Fruit fly (Drosophila melanogaster) whole organism, embryonic: ENCODE data around the gene CG10252.

Source experiments
- Atf-2 ChIP-seq: fragments of 200-800 bp; sonication (Bioruptor generic); optimal IDR thresholded peaks from 2 replicates; lab custom pipeline; 2016; ENCODE audit warnings: missing biosample characterization, missing genetic modification characterization
- Atf3 ChIP-seq: fragments of 200-800 bp; sonication (Bioruptor generic); optimal IDR thresholded peaks from 3 replicates; lab custom pipeline; 2016; ENCODE audit warnings: missing biosample characterization, missing genetic modification characterization
- CG12391 ChIP-seq: fragments of 200-800 bp; sonication (Bioruptor generic); optimal IDR thresholded peaks from 3 replicates; lab custom pipeline; 2018; ENCODE audit warnings: missing biosample characterization, mild to moderate bottlenecking, missing genetic modification characterization, moderate library complexity
- CG13296 ChIP-seq: fragments of 200-800 bp; sonication (Bioruptor generic); optimal IDR thresholded peaks from 3 replicates; lab custom pipeline; 2018; ENCODE audit warnings: missing biosample characterization, mild to moderate bottlenecking, missing genetic modification characterization
- CG13424 ChIP-seq: fragments of 200-800 bp; sonication (Bioruptor generic); optimal IDR thresholded peaks from 2 replicates; lab custom pipeline; 2019; ENCODE audit warnings: missing biosample characterization, mild to moderate bottlenecking, missing genetic modification characterization, moderate library complexity
- CG13624 ChIP-seq: fragments of 200-800 bp; sonication (Bioruptor generic); optimal IDR thresholded peaks from 2 replicates; lab custom pipeline; 2016; ENCODE audit warnings: missing biosample characterization, missing genetic modification characterization
- CG14441 ChIP-seq: fragments of 200-800 bp; sonication (Bioruptor generic); IDR thresholded peaks from 2 replicates; pipeline ENCODE4 v1.3.6; 2022; ENCODE audit warnings: missing biosample characterization, missing genetic modification characterization
- CG15269 ChIP-seq: fragments of 200-800 bp; sonication (Bioruptor generic); optimal IDR thresholded peaks from 2 replicates; lab custom pipeline; 2018; ENCODE audit warnings: missing biosample characterization, mild to moderate bottlenecking, missing genetic modification characterization, moderate library complexity
- CG16815 ChIP-seq: fragments of 200-800 bp; sonication (Bioruptor generic); optimal IDR thresholded peaks from 3 replicates; lab custom pipeline; 2017; ENCODE audit warnings: missing biosample characterization, mild to moderate bottlenecking, missing genetic modification characterization
- CG17361 ChIP-seq: fragments of 200-800 bp; sonication (Bioruptor generic); IDR thresholded peaks from 3 replicates; pipeline ENCODE4 v1.3.6; 2022; ENCODE audit warnings: missing biosample characterization, missing genetic modification characterization
- CG17612 ChIP-seq: fragments of 200-800 bp; sonication (Bioruptor generic); IDR thresholded peaks from 2 replicates; pipeline ENCODE4 v1.3.6; 2022; ENCODE audit warnings: missing biosample characterization, missing genetic modification characterization
- CG2199 ChIP-seq: fragments of 200-800 bp; sonication (Bioruptor generic); IDR thresholded peaks from 3 replicates; pipeline ENCODE4 v1.3.6; 2022; ENCODE audit warnings: missing biosample characterization, missing genetic modification characterization
- CG2889 ChIP-seq: fragments of 200-800 bp; sonication (Bioruptor generic); IDR thresholded peaks from 3 replicates; pipeline ENCODE4 v1.3.6; 2022; ENCODE audit warnings: missing biosample characterization, missing genetic modification characterization
- CG32772 ChIP-seq: fragments of 200-800 bp; sonication (Bioruptor generic); IDR thresholded peaks from 2 replicates; pipeline ENCODE4 v1.3.6; 2022; ENCODE audit warnings: missing biosample characterization, missing genetic modification characterization
- CG4404 ChIP-seq: fragments of 200-800 bp; sonication (Bioruptor generic); IDR thresholded peaks from 2 replicates; pipeline ENCODE4 v1.3.6; 2022; ENCODE audit warnings: missing biosample characterization, missing genetic modification characterization
- CG6683 ChIP-seq: fragments of 200-800 bp; sonication (Bioruptor generic); optimal IDR thresholded peaks from 2 replicates; lab custom pipeline; 2017; ENCODE audit warnings: missing biosample characterization, mild to moderate bottlenecking, missing genetic modification characterization, missing genetic modification reagents
- CG7745 ChIP-seq: fragments of 200-800 bp; sonication (Bioruptor generic); optimal IDR thresholded peaks from 2 replicates; lab custom pipeline; 2018; ENCODE audit warnings: missing biosample characterization, mild to moderate bottlenecking, missing genetic modification characterization, moderate library complexity
- CG7963 ChIP-seq: fragments of 200-800 bp; sonication (Bioruptor generic); IDR thresholded peaks from 3 replicates; pipeline ENCODE4 v1.3.6; 2022; ENCODE audit warnings: missing biosample characterization, missing genetic modification characterization; ENCODE audit not compliant: partially characterized antibody
- CG9876 ChIP-seq: fragments of 200-800 bp; sonication (Bioruptor generic); optimal IDR thresholded peaks from 2 replicates; lab custom pipeline; 2016; ENCODE audit warnings: missing biosample characterization, missing genetic modification characterization
- Ets97D ChIP-seq: fragments of 200-800 bp; sonication (Bioruptor generic); optimal IDR thresholded peaks from 3 replicates; lab custom pipeline; 2016; ENCODE audit warnings: missing biosample characterization, missing genetic modification characterization
- H15 ChIP-seq: fragments of 200-800 bp; sonication (Bioruptor generic); IDR thresholded peaks from 3 replicates; pipeline ENCODE4 v1.3.6; 2022; ENCODE audit warnings: missing biosample characterization, missing genetic modification characterization
- HmgZ ChIP-seq: fragments of 200-800 bp; sonication (Bioruptor generic); optimal IDR thresholded peaks from 2 replicates; lab custom pipeline; 2018; ENCODE audit warnings: missing biosample characterization, mild to moderate bottlenecking, missing genetic modification characterization
- Hmr ChIP-seq: fragments of 200-800 bp; sonication (Bioruptor generic); optimal IDR thresholded peaks from 3 replicates; lab custom pipeline; 2017; ENCODE audit warnings: mild to moderate bottlenecking, missing biosample characterization, missing genetic modification reagents, missing genetic modification characterization
- Med ChIP-seq: fragments of 200-800 bp; sonication (Bioruptor generic); peaks from one replicate; lab custom pipeline; 2016; ENCODE audit warnings: missing biosample characterization, missing genetic modification characterization, mild to moderate bottlenecking, inconsistent platforms, moderate library complexity
- Nf-YB ChIP-seq: fragments of 200-800 bp; sonication (Bioruptor generic); optimal IDR thresholded peaks from 3 replicates; lab custom pipeline; 2019; ENCODE audit warnings: missing biosample characterization, mild to moderate bottlenecking, missing genetic modification characterization, moderate library complexity
- Oli ChIP-seq: fragments of 200-800 bp; sonication (Bioruptor generic); optimal IDR thresholded peaks from 2 replicates; lab custom pipeline; 2018; ENCODE audit warnings: missing biosample characterization, mild to moderate bottlenecking, missing genetic modification characterization, moderate library complexity
- Opbp ChIP-seq: fragments of 200-800 bp; sonication (Bioruptor generic); IDR thresholded peaks from 3 replicates; pipeline ENCODE4 v1.3.6; 2022; ENCODE audit warnings: missing biosample characterization, missing genetic modification characterization; ENCODE audit not compliant: partially characterized antibody
- Ptx1 ChIP-seq: fragments of 200-800 bp; sonication (Bioruptor generic); IDR thresholded peaks from 2 replicates; pipeline ENCODE4 v1.3.6; 2022; ENCODE audit warnings: missing biosample characterization, missing genetic modification characterization
- Spps ChIP-seq: fragments of 200-800 bp; sonication (Bioruptor generic); optimal IDR thresholded peaks from 2 replicates; lab custom pipeline; 2018; ENCODE audit warnings: missing biosample characterization, mild to moderate bottlenecking, missing genetic modification characterization
- Ssrp ChIP-seq: fragments of 200-800 bp; sonication (Bioruptor generic); optimal IDR thresholded peaks from 2 replicates; lab custom pipeline; 2018; ENCODE audit warnings: missing biosample characterization, mild to moderate bottlenecking, missing genetic modification characterization, moderate library complexity
- TFAM ChIP-seq: fragments of 200-800 bp; sonication (Bioruptor generic); optimal IDR thresholded peaks from 2 replicates; lab custom pipeline; 2017; ENCODE audit warnings: missing biosample characterization, missing genetic modification characterization, inconsistent platforms
- ab ChIP-seq: fragments of 200-800 bp; sonication (Bioruptor generic); optimal IDR thresholded peaks from 2 replicates; lab custom pipeline; 2016; ENCODE audit warnings: missing biosample characterization, missing genetic modification characterization
- ac ChIP-seq: fragments of 200-800 bp; sonication (Bioruptor generic); optimal IDR thresholded peaks from 3 replicates; lab custom pipeline; 2017; ENCODE audit warnings: missing biosample characterization, mild to moderate bottlenecking, missing genetic modification characterization
- aop ChIP-seq: fragments of 200-800 bp; sonication (Bioruptor generic); IDR thresholded peaks from 2 replicates; pipeline ENCODE4 v1.3.6; 2022; ENCODE audit warnings: missing biosample characterization, missing genetic modification characterization
- ara ChIP-seq: fragments of 200-800 bp; sonication (Bioruptor generic); IDR thresholded peaks from 2 replicates; pipeline ENCODE4 v1.3.6; 2022; ENCODE audit warnings: missing biosample characterization, missing genetic modification characterization
- az2 ChIP-seq: fragments of 200-800 bp; sonication (Bioruptor generic); optimal IDR thresholded peaks from 3 replicates; lab custom pipeline; 2016; ENCODE audit warnings: missing biosample characterization, missing genetic modification characterization
- bab2 ChIP-seq: fragments of 200-800 bp; sonication (Bioruptor generic); optimal IDR thresholded peaks from 2 replicates; lab custom pipeline; 2016; ENCODE audit warnings: missing biosample characterization, missing genetic modification characterization
- bbx ChIP-seq: fragments of 200-800 bp; sonication (Bioruptor generic); IDR thresholded peaks from 2 replicates; pipeline ENCODE4 v1.3.6; 2022; ENCODE audit warnings: missing biosample characterization, missing genetic modification characterization; ENCODE audit not compliant: partially characterized antibody
- eve ChIP-seq, 2 experiments: fragments of >200 bp; optimal IDR thresholded peaks; 2 replicates each; lab custom pipeline; 2017; ENCODE audit warnings: missing biosample characterization in 2 of 2, missing genetic modification characterization in 2 of 2
- eyg ChIP-seq: fragments of 200-800 bp; sonication (Bioruptor generic); optimal IDR thresholded peaks from 3 replicates; lab custom pipeline; 2016; ENCODE audit warnings: missing biosample characterization, missing genetic modification characterization
- ham ChIP-seq: fragments of 200-800 bp; sonication (Bioruptor generic); IDR thresholded peaks from 2 replicates; pipeline ENCODE4 v1.3.6; 2022; ENCODE audit warnings: missing biosample characterization, missing genetic modification characterization
- kay ChIP-seq: fragments of 200-800 bp; sonication (Bioruptor generic); optimal IDR thresholded peaks from 2 replicates; lab custom pipeline; 2016; ENCODE audit warnings: missing biosample characterization, missing genetic modification characterization
- maf-S ChIP-seq: fragments of 200-800 bp; sonication (Bioruptor generic); optimal IDR thresholded peaks from 2 replicates; lab custom pipeline; 2016; ENCODE audit warnings: missing biosample characterization, missing genetic modification characterization
- nmo ChIP-seq: fragments of 200-800 bp; sonication (Bioruptor generic); optimal IDR thresholded peaks from 2 replicates; lab custom pipeline; 2018; ENCODE audit warnings: missing biosample characterization, mild to moderate bottlenecking, missing genetic modification characterization, moderate library complexity
- pita ChIP-seq: fragments of 200-800 bp; sonication (Bioruptor generic); optimal IDR thresholded peaks from 2 replicates; lab custom pipeline; 2017; ENCODE audit warnings: missing biosample characterization, mild to moderate bottlenecking, missing genetic modification characterization
- psq ChIP-seq: fragments of 200-800 bp; sonication (Bioruptor generic); optimal IDR thresholded peaks from 2 replicates; lab custom pipeline; 2017; ENCODE audit warnings: missing biosample characterization, missing genetic modification characterization
- sd ChIP-seq: fragments of 200-800 bp; sonication (Bioruptor generic); optimal IDR thresholded peaks from 3 replicates; lab custom pipeline; 2018; ENCODE audit warnings: missing biosample characterization, mild to moderate bottlenecking, missing genetic modification characterization, moderate library complexity
- sna ChIP-seq: fragments of 200-800 bp; sonication (Bioruptor generic); IDR thresholded peaks from 2 replicates; pipeline ENCODE4 v1.3.6; 2022; ENCODE audit warnings: missing biosample characterization, missing genetic modification characterization; ENCODE audit not compliant: partially characterized antibody
- sqz ChIP-seq: fragments of 200-800 bp; sonication (Bioruptor generic); optimal IDR thresholded peaks from 3 replicates; lab custom pipeline; 2018; ENCODE audit warnings: missing biosample characterization, mild to moderate bottlenecking, missing genetic modification characterization
- unpg ChIP-seq: fragments of 200-800 bp; sonication (Bioruptor generic); optimal IDR thresholded peaks from 3 replicates; lab custom pipeline; 2018; ENCODE audit warnings: missing biosample characterization, mild to moderate bottlenecking, missing genetic modification characterization, moderate library complexity
- zen2 ChIP-seq: fragments of 200-800 bp; sonication (Bioruptor generic); IDR thresholded peaks from 3 replicates; pipeline ENCODE4 v1.3.6; 2022; ENCODE audit warnings: missing biosample characterization, missing genetic modification characterization; ENCODE audit not compliant: partially characterized antibody

Gene CG10252

dm6 chr3R:23646183-23646582, 49.9 kb downstream of the CG10252 start (continued):
- TF ChIP-seq Ptx1 (GFP tag; lab: Robert Waterston, UW) (peak; percentile 83), CG6683 (GFP tag; lab: Kevin White, UChicago) (no peak), psq (GFP tag; lab: Kevin White, UChicago) (no peak), CG2199 (peak; percentile 49; the same call in 1 of the 3 replicates), ab (GFP tag; lab: Kevin White, UChicago) (peak; percentile 32), ham (GFP tag; lab: Robert Waterston, UW) (no peak), CG12391 (tag; lab: Kevin White, UChicago) (peak; percentile 66), ac (GFP tag; lab: Kevin White, UChicago) (no peak), H15 (GFP tag; lab: Robert Waterston, UW) (peak; percentile 83), sd (tag; lab: Kevin White, UChicago) (no peak), Ets97D (GFP tag; lab: Kevin White, UChicago) (peak; percentile 29), CG16815 (peak; percentile 45), Atf-2 (GFP tag; lab: Kevin White, UChicago) (peak; percentile 50), aop (no peak), CG9876 (GFP tag; lab: Kevin White, UChicago) (peak; percentile 38), Oli (tag; lab: Kevin White, UChicago) (peak; percentile 81), CG13296 (GFP tag; lab: Kevin White, UChicago) (peak; percentile 33), CG15269 (tag; lab: Kevin White, UChicago) (peak; percentile 75), bbx (GFP tag; lab: Robert Waterston, UW) (no peak), sna (no peak), Nf-YB (GFP tag; lab: Kevin White, UChicago) (no peak), CG13624 (GFP tag; lab: Kevin White, UChicago) (peak; percentile 58), eyg (no peak), maf-S (GFP tag; lab: Kevin White, UChicago) (peak; percentile 37), unpg (GFP tag; lab: Kevin White, UChicago) (peak; percentile 78), kay (GFP tag; lab: Kevin White, UChicago) (no peak), TFAM (no peak), CG13424 (peak; percentile 62), az2 (peak; percentile 80), eve (GFP tag; optimal IDR thresholded peaks at IDR 0.05; lab: Kevin White, UChicago) (peak in 1 of 2 experiments; percentile 85), CG14441 (peak; percentile 83), CG7745 (tag; lab: Kevin White, UChicago) (no peak), Med (peak; percentile 96), bab2 (GFP tag; lab: Kevin White, UChicago) (peak; percentile 61), nmo (GFP tag; lab: Kevin White, UChicago) (peak; percentile 73), Atf3 (GFP tag; lab: Kevin White, UChicago) (peak; percentile 35), Hmr (GFP tag; lab: Kevin White, UChicago) (peak; percentile 62), Spps (tag; lab: Kevin White, UChicago) (peak; percentile 48), CG7963 (GFP tag; lab: Robert Waterston, UW) (no peak), Opbp (GFP tag; lab: Robert Waterston, UW) (no peak), CG17612 (GFP tag; lab: Robert Waterston, UW) (peak; percentile 34; the same call in 1 of the 2 replicates), CG4404 (GFP tag; lab: Robert Waterston, UW) (peak; percentile 51), pita (no peak), sqz (GFP tag; lab: Kevin White, UChicago) (no peak), HmgZ (tag; lab: Kevin White, UChicago) (peak; percentile 28), CG2889 (GFP tag; lab: Robert Waterston, UW) (0 out of 3 replicates have a peak, but pooled peaks have one; percentile 43), ara (GFP tag; lab: Robert Waterston, UW) (peak; percentile 71), CG17361 (GFP tag; lab: Robert Waterston, UW) (peak; percentile 67; the same call in 2 of the 3 replicates), Ssrp (tag; lab: Kevin White, UChicago) (peak; percentile 64), zen2 (GFP tag; lab: Robert Waterston, UW) (no peak), CG32772 (GFP tag; lab: Robert Waterston, UW) (peak; percentile 80)
